ENCODE assay signal across 4 fruit fly cellular contexts in genomic region chr3L:15752786-15753185, dm6.
A peak's percentile ranks its signal among the peaks of the same experiment; 100 is the strongest.
TF ChIP-seq lines count a peak whose summit lies in the region.

No protein-coding gene starts in this region.

- TF ChIP-seq CTCF in whole organism, embryonic (GFP tag; optimal IDR thresholded peaks at IDR 0.05; lab: Kevin White, UChicago), result no peak

TF ChIP-seq in whole organism, embryonic, 481 proteins besides CTCF, POLR2A, EP300 and RAD21:
- TF ChIP-seq Hand (GFP tag; optimal IDR thresholded peaks at IDR 0.05; lab: Kevin White, UChicago) (no peak), CG12071 (GFP tag; optimal IDR thresholded peaks at IDR 0.05; lab: Kevin White, UChicago) (no peak), CG11247 (GFP tag; IDR thresholded peaks at IDR 0.05; lab: Robert Waterston, UW) (no peak), Ptx1 (GFP tag; IDR thresholded peaks at IDR 0.05; lab: Robert Waterston, UW) (no peak), Rx (GFP tag; IDR thresholded peaks at IDR 0.05; lab: Robert Waterston, UW) (0 out of 2 replicates have a peak, but pooled peaks have one; percentile 34)

TF ChIP-seq in whole organism, prepupa, 60 proteins besides CTCF, POLR2A, EP300 and RAD21:
- TF ChIP-seq CG32006 (GFP tag; optimal IDR thresholded peaks at IDR 0.05; lab: Kevin White, UChicago) (no peak), CG3919 (GFP tag; optimal IDR thresholded peaks at IDR 0.05; lab: Kevin White, UChicago) (peak; percentile 17), CG8119 (GFP tag; IDR thresholded peaks at IDR 0.05; lab: Robert Waterston, UW) (peak; percentile 29; the same call in 1 of the 3 replicates), CG6276 (GFP tag; optimal IDR thresholded peaks at IDR 0.05; lab: Kevin White, UChicago) (no peak), CG6163 (GFP tag; IDR thresholded peaks at IDR 0.05; lab: Robert Waterston, UW) (peak; percentile 63; the same call in 2 of the 3 replicates), Eip78C (GFP tag; lab: Kevin White, UChicago) (peak; percentile 49), CG34406 (GFP tag; optimal IDR thresholded peaks at IDR 0.05; lab: Kevin White, UChicago) (peak; percentile 3), topi (GFP tag; optimal IDR thresholded peaks at IDR 0.05; lab: Kevin White, UChicago) (peak; percentile 12), pdm3 (GFP tag; optimal IDR thresholded peaks at IDR 0.05; lab: Kevin White, UChicago) (no peak), svp (GFP tag; lab: Kevin White, UChicago) (peak; percentile 20)
TF ChIP-seq in whole organism, prepupa: peak in this region for 7.

TF ChIP-seq in whole organism, pupa, 21 proteins besides CTCF, POLR2A, EP300 and RAD21:
- TF ChIP-seq CG17806 (tag; optimal IDR thresholded peaks at IDR 0.05; lab: Kevin White, UChicago), result peak; percentile 13
- TF ChIP-seq Pif1A (GFP tag; optimal IDR thresholded peaks at IDR 0.05; lab: Kevin White, UChicago), result no peak
- TF ChIP-seq rn (GFP tag; IDR thresholded peaks at IDR 0.05; lab: Robert Waterston, UW), result no peak
- no peak for TF ChIP-seq CG32121 (GFP tag; IDR thresholded peaks at IDR 0.05; lab: Robert Waterston, UW)
- no peak for TF ChIP-seq CG8159 (tag; optimal IDR thresholded peaks at IDR 0.05; lab: Kevin White, UChicago)
- TF ChIP-seq CG10348 (GFP tag; IDR thresholded peaks at IDR 0.05; lab: Robert Waterston, UW), result no peak
- TF ChIP-seq CG4496 (GFP tag; IDR thresholded peaks at IDR 0.05; lab: Robert Waterston, UW), result peak; percentile 64; the same call in 1 of the 3 replicates
- no peak for TF ChIP-seq CG15710 (tag; optimal IDR thresholded peaks at IDR 0.05; lab: Kevin White, UChicago)
- TF ChIP-seq CG9948 (tag; optimal IDR thresholded peaks at IDR 0.05; lab: Kevin White, UChicago), result peak; percentile 17
- no peak for TF ChIP-seq Pif1B (GFP tag; optimal IDR thresholded peaks at IDR 0.05; lab: Kevin White, UChicago)
- TF ChIP-seq D1 (tag; optimal IDR thresholded peaks at IDR 0.05; lab: Kevin White, UChicago), result no peak
- peak; percentile 28 for TF ChIP-seq CG14655 (GFP tag; optimal IDR thresholded peaks at IDR 0.05; lab: Kevin White, UChicago)
- TF ChIP-seq gl (tag; optimal IDR thresholded peaks at IDR 0.05; lab: Kevin White, UChicago), result no peak
- TF ChIP-seq fd96Ca (GFP tag; IDR thresholded peaks at IDR 0.05; lab: Robert Waterston, UW), result no peak
- no peak for TF ChIP-seq EcR (GFP tag; optimal IDR thresholded peaks at IDR 0.05; lab: Kevin White, UChicago)
- TF ChIP-seq CG8301 (tag; optimal IDR thresholded peaks at IDR 0.05; lab: Kevin White, UChicago), result peak; percentile 5
- no peak for TF ChIP-seq Snoo (tag; optimal IDR thresholded peaks at IDR 0.05; lab: Kevin White, UChicago)

TF ChIP-seq in whole organism, wandering third instar larva, 38 proteins besides CTCF, POLR2A, EP300 and RAD21:
- TF ChIP-seq ey (GFP tag; optimal IDR thresholded peaks at IDR 0.05; lab: Kevin White, UChicago) (peak; percentile 3), Jra (GFP tag; optimal IDR thresholded peaks at IDR 0.05; lab: Kevin White, UChicago) (no peak)
